Fruit fly (Drosophila melanogaster): Measurements from ENCODE around the gene Sxl.

The Sxl gene

dm6 chrX:7110890-7111289 lies 13.0 kb upstream of the Sxl start (continued):
- TF ChIP-seq Nf-YC (tag; optimal IDR thresholded peaks at IDR 0.05), result peak; percentile 94
- TF ChIP-seq CG9437 (GFP tag; optimal IDR thresholded peaks at IDR 0.05), result peak; percentile 15
- peak; percentile 17 for TF ChIP-seq CG8478 (optimal IDR thresholded peaks at IDR 0.05)
- peak; percentile 90 for TF ChIP-seq Nf-YB (GFP tag; optimal IDR thresholded peaks at IDR 0.05)
- no peak for TF ChIP-seq CG10959 (GFP tag; IDR thresholded peaks at IDR 0.05)
- peak; percentile 69 for TF ChIP-seq twi (tag; optimal IDR thresholded peaks at IDR 0.05)
- TF ChIP-seq CG7745 (tag; optimal IDR thresholded peaks at IDR 0.05), result no peak
- TF ChIP-seq MBD-R2 (GFP tag; IDR thresholded peaks at IDR 0.05), result no peak

dm6 chrX:7109793-7110606 lies 12.1 kb upstream of the Sxl start, which contains the start of gene fz4:
Gene fz4 (minus strand): TSS chrX:7110321.
- TF ChIP-seq fru (optimal IDR thresholded peaks at IDR 0.05), result no peak
- TF ChIP-seq CG16815 (GFP tag; optimal IDR thresholded peaks at IDR 0.05), result no peak
- no peak for TF ChIP-seq Hsf (GFP tag; optimal IDR thresholded peaks at IDR 0.05)
- TF ChIP-seq CG32772 (GFP tag; IDR thresholded peaks at IDR 0.05), result peak; percentile 22; the same call in 1 of the 2 replicates
- peak; percentile 28; the same call in 1 of the 2 replicates for TF ChIP-seq slbo (GFP tag; IDR thresholded peaks at IDR 0.05)
- TF ChIP-seq YL-1 (GFP tag; optimal IDR thresholded peaks at IDR 0.05), result peak; percentile 76
- no peak for TF ChIP-seq ATbp (GFP tag; optimal IDR thresholded peaks at IDR 0.05)
- peak; percentile 63 for TF ChIP-seq Med (GFP tag)
- no peak for TF ChIP-seq p53 (GFP tag; optimal IDR thresholded peaks at IDR 0.05)
- no peak for TF ChIP-seq gsb-n (tag; optimal IDR thresholded peaks at IDR 0.05)
- no peak for TF ChIP-seq CG18476 (GFP tag; optimal IDR thresholded peaks at IDR 0.05)
- no peak for TF ChIP-seq peb (GFP tag; IDR thresholded peaks at IDR 0.05)
- TF ChIP-seq zf30C (GFP tag; optimal IDR thresholded peaks at IDR 0.05), result no peak
- TF ChIP-seq hb (GFP tag; IDR thresholded peaks at IDR 0.05; ENCODE audit: partially characterized antibody), result peak; percentile 59; the same call in 1 of the 3 replicates
- TF ChIP-seq CG14014 (GFP tag; IDR thresholded peaks at IDR 0.05), result no peak
- no peak for TF ChIP-seq CG8478 (optimal IDR thresholded peaks at IDR 0.05)
- TF ChIP-seq CG15269 (tag; optimal IDR thresholded peaks at IDR 0.05), result no peak
- no peak for TF ChIP-seq HLH3B (GFP tag; IDR thresholded peaks at IDR 0.05)
- peak; percentile 65 for TF ChIP-seq HLH4C (GFP tag; IDR thresholded peaks at IDR 0.05; ENCODE audit: partially characterized antibody)
- TF ChIP-seq ems (GFP tag; optimal IDR thresholded peaks at IDR 0.05), result no peak
- no peak for TF ChIP-seq CG3281 (GFP tag; optimal IDR thresholded peaks at IDR 0.05)
- no peak for TF ChIP-seq CG8290 (GFP tag; optimal IDR thresholded peaks at IDR 0.05)
- no peak for TF ChIP-seq CG8290 (tag; optimal IDR thresholded peaks at IDR 0.05)
- TF ChIP-seq CG4617 (GFP tag; optimal IDR thresholded peaks at IDR 0.05; ENCODE audit: borderline replicate concordance), result peak; percentile 69
- TF ChIP-seq Blimp-1 (GFP tag; optimal IDR thresholded peaks at IDR 0.05), result no peak
- no peak for TF ChIP-seq CG12236 (GFP tag; optimal IDR thresholded peaks at IDR 0.05)
- peak; percentile 31 for TF ChIP-seq CG13624 (GFP tag; optimal IDR thresholded peaks at IDR 0.05)
- TF ChIP-seq CG17328 (GFP tag; IDR thresholded peaks at IDR 0.05), result no peak
- TF ChIP-seq lab (GFP tag; optimal IDR thresholded peaks at IDR 0.05), result peak; percentile 22
- no peak for TF ChIP-seq CG4328 (GFP tag; optimal IDR thresholded peaks at IDR 0.05)
- no peak for TF ChIP-seq CG8944 (GFP tag; optimal IDR thresholded peaks at IDR 0.05)
- no peak for TF ChIP-seq fd102C (GFP tag; optimal IDR thresholded peaks at IDR 0.05)
- TF ChIP-seq Neu2 (GFP tag; optimal IDR thresholded peaks at IDR 0.05; ENCODE audit: borderline replicate concordance), result no peak
- TF ChIP-seq Spps (tag; optimal IDR thresholded peaks at IDR 0.05), result no peak
- TF ChIP-seq CG17186 (GFP tag; optimal IDR thresholded peaks at IDR 0.05), result no peak
- peak; percentile 56 for TF ChIP-seq nerfin-2 (GFP tag; IDR thresholded peaks at IDR 0.05; ENCODE audit: partially characterized antibody)
- TF ChIP-seq phol (tag; optimal IDR thresholded peaks at IDR 0.05), result no peak
- peak; percentile 87 for TF ChIP-seq amos (GFP tag; IDR thresholded peaks at IDR 0.05; ENCODE audit: partially characterized antibody)
- TF ChIP-seq Ptx1 (GFP tag; IDR thresholded peaks at IDR 0.05), result 0 out of 2 replicates have a peak, but pooled peaks have one; percentile 14
- TF ChIP-seq CG2202 (tag; optimal IDR thresholded peaks at IDR 0.05), result no peak
- no peak for TF ChIP-seq Vsx1 (GFP tag; optimal IDR thresholded peaks at IDR 0.05)
